Worm (Caenorhabditis elegans): ENCODE measurements around the gene srv-28.

srv-28 gene

ce11 chrIV:6248486-6248885 lies 14.7 kb downstream of the srv-28 start, which contains the start of gene acox-3 (continued):
- TF ChIP-seq nhr-90 (tag; optimal IDR thresholded peaks at IDR 0.05; ENCODE audit: poor library complexity) (no peak), tlp-1 (tag; optimal IDR thresholded peaks at IDR 0.05) (no peak), aly-2 (tag; optimal IDR thresholded peaks at IDR 0.05) (no peak), ztf-11 (tag; optimal IDR thresholded peaks at IDR 0.05) (no peak), nhr-11 (tag; optimal IDR thresholded peaks at IDR 0.05) (no peak), mef-2 (tag; optimal IDR thresholded peaks at IDR 0.05) (no peak), fos-1 (tag; optimal IDR thresholded peaks at IDR 0.05) (no peak), elt-3 (tag; optimal IDR thresholded peaks at IDR 0.05) (peak in 2 of 6 experiments; percentile 54 to 55), nhr-237 (tag; optimal IDR thresholded peaks at IDR 0.05) (no peak), ets-5 (GFP tag; IDR thresholded peaks at IDR 0.05) (no peak), egl-13 (tag; optimal IDR thresholded peaks at IDR 0.05) (no peak), nhr-71 (tag; optimal IDR thresholded peaks at IDR 0.05) (peak; percentile 33), nhr-47 (tag; optimal IDR thresholded peaks at IDR 0.05) (no peak), unc-30 (tag; optimal IDR thresholded peaks at IDR 0.05) (no peak), zag-1 (tag; optimal IDR thresholded peaks at IDR 0.05) (no peak), C04F5.9 (tag; optimal IDR thresholded peaks at IDR 0.05) (no peak), swsn-7 (tag; optimal IDR thresholded peaks at IDR 0.05) (no peak), lir-3 (tag; optimal IDR thresholded peaks at IDR 0.05; ENCODE audit: poor library complexity) (no peak), zip-4 (GFP tag; optimal IDR thresholded peaks at IDR 0.05) (no peak), unc-86 (tag; optimal IDR thresholded peaks at IDR 0.05) (no peak), jun-1 (tag; optimal IDR thresholded peaks at IDR 0.05) (no peak), snu-23 (GFP tag; optimal IDR thresholded peaks at IDR 0.05) (no peak), Y116A8C.19 (tag; optimal IDR thresholded peaks at IDR 0.05; ENCODE audit: borderline replicate concordance) (no peak), xbp-1 (tag; optimal IDR thresholded peaks at IDR 0.05) (no peak), unc-98 (GFP tag; IDR thresholded peaks at IDR 0.05) (no peak), skn-1 (tag; optimal IDR thresholded peaks at IDR 0.05) (no peak), unc-130 (tag; optimal IDR thresholded peaks at IDR 0.05) (no peak), mep-1 (tag; optimal IDR thresholded peaks at IDR 0.05) (no peak), ceh-88 (GFP tag; IDR thresholded peaks at IDR 0.05) (no peak), vab-15 (tag; optimal IDR thresholded peaks at IDR 0.05) (no peak), ceh-8 (GFP tag; optimal IDR thresholded peaks at IDR 0.05) (no peak), nhr-76 (tag; optimal IDR thresholded peaks at IDR 0.05) (no peak), pax-3 (tag; optimal IDR thresholded peaks at IDR 0.05) (no peak)

ce11 chrIV:6239993-6240392 lies 23.2 kb downstream of the srv-28 start, which contains the start of gene F58F9.9:
Gene F58F9.9, plus strand, starts transcription at chrIV:6240293.
- TF ChIP-seq unc-98 (GFP tag; IDR thresholded peaks at IDR 0.05) (no peak), lin-14 (GFP tag; optimal IDR thresholded peaks at IDR 0.05) (no peak), unc-62 (GFP tag; optimal IDR thresholded peaks at IDR 0.05) (no peak), nhr-90 (tag; optimal IDR thresholded peaks at IDR 0.05; ENCODE audit: poor library complexity) (no peak), zag-1 (tag; optimal IDR thresholded peaks at IDR 0.05) (no peak), sup-37 (GFP tag; optimal IDR thresholded peaks at IDR 0.05) (no peak), lin-13 (GFP tag; optimal IDR thresholded peaks at IDR 0.05) (no peak), fos-1 (tag; optimal IDR thresholded peaks at IDR 0.05) (no peak), ceh-82 (tag; optimal IDR thresholded peaks at IDR 0.05) (no peak), blmp-1 (tag; optimal IDR thresholded peaks at IDR 0.05) (no peak), snu-23 (GFP tag; optimal IDR thresholded peaks at IDR 0.05) (no peak), C04F5.9 (tag; optimal IDR thresholded peaks at IDR 0.05) (no peak), nhr-28 (tag; optimal IDR thresholded peaks at IDR 0.05) (no peak), snpc-4 (tag; optimal IDR thresholded peaks at IDR 0.05) (no peak), nhr-84 (tag; optimal IDR thresholded peaks at IDR 0.05) (no peak)

Data from whole organism, L1 larva.